Worm (Caenorhabditis elegans): Measurements from ENCODE around the gene C24D10.6.

C24D10.6 gene

ce11 chrIV:5160171-5160570 lies at the start of gene C24D10.6, which contains the start of gene C24D10.4:
Gene C24D10.6 (minus strand): TSS chrIV:5160248.
Gene C24D10.4 (plus strand): TSS chrIV:5160522.
- no peak for TF ChIP-seq flt-1 (GFP tag; IDR thresholded peaks at IDR 0.05)
- TF ChIP-seq ztf-23 (GFP tag; IDR thresholded peaks at IDR 0.05), result no peak
- TF ChIP-seq cog-1 (tag; optimal IDR thresholded peaks at IDR 0.05), result no peak
- TF ChIP-seq ztf-29 (GFP tag; IDR thresholded peaks at IDR 0.05), result no peak
- no peak for TF ChIP-seq med-1 (GFP tag; optimal IDR thresholded peaks at IDR 0.05; ENCODE audit: insufficient read depth)
- no peak for TF ChIP-seq T22C8.4 (GFP tag; IDR thresholded peaks at IDR 0.05)
- no peak for TF ChIP-seq tab-1 (GFP tag; IDR thresholded peaks at IDR 0.05)
- no peak for TF ChIP-seq klf-2 (GFP tag; conservative IDR thresholded peaks at IDR 0.05)
- TF ChIP-seq ref-1 (GFP tag; conservative IDR thresholded peaks at IDR 0.05), result no peak

DNA sequence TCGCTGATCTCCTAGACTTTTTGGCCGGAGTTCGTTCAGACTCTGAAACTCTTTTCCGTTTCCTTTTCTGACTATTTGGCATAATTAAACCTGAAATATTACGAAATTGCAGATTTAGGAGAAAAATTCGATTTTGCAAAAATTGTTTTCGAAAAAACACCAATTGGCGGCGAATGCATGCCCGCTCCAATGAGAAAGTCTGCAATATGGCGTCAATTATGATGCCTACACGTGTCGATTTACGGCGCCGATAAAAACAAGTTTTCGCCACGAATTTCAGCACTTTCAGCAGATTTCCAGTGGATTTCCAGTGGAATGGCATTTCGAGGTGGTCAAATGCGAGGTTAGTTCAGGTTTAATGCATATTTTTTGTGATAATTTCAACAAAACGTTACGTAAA lies 49.3 kb upstream of the C24D10.6 start, which contains the start of the genes Y59E9AL.36 and nbet-1:
Y59E9AL.36 (minus strand) TSS at position 92 of the 400 bp plus-strand sequence.
nbet-1 (plus strand) TSS at position 112 of the 400 bp plus-strand sequence.
- TF ChIP-seq ref-1 (GFP tag; conservative IDR thresholded peaks at IDR 0.05), result no peak
- TF ChIP-seq tab-1 (GFP tag; IDR thresholded peaks at IDR 0.05), result no peak
- peak; percentile 39 for TF ChIP-seq cog-1 (tag; optimal IDR thresholded peaks at IDR 0.05)

DNA sequence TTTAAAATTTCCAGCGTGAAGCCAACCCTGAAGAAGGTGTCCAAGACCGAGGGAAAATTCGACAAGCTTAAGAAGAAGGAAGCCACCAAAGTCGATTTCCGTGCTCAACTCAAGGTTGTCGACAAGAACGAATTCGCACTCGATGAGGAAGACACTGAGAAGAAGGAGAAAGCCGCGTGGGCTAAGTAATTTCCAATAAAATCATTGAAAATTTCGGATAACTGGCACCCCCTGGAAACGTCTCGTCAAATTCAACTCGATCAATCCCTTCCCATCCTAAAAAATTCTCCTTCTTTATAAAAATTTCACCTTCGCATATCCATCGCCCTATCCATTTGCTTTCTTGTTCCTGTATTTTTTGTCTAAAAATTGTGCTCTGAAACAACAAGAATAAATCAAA lies 46.7 kb upstream of the C24D10.6 start:
- no peak for TF ChIP-seq ref-1 (GFP tag; conservative IDR thresholded peaks at IDR 0.05)
- TF ChIP-seq klf-2 (GFP tag; conservative IDR thresholded peaks at IDR 0.05), result no peak
- no peak for TF ChIP-seq ztf-23 (GFP tag; IDR thresholded peaks at IDR 0.05)
- no peak for TF ChIP-seq T22C8.4 (GFP tag; IDR thresholded peaks at IDR 0.05)
- TF ChIP-seq flt-1 (GFP tag; IDR thresholded peaks at IDR 0.05), result no peak
- TF ChIP-seq ztf-29 (GFP tag; IDR thresholded peaks at IDR 0.05), result no peak
- no peak for TF ChIP-seq cog-1 (tag; optimal IDR thresholded peaks at IDR 0.05)
- no peak for TF ChIP-seq tab-1 (GFP tag; IDR thresholded peaks at IDR 0.05)
- no peak for TF ChIP-seq med-1 (GFP tag; optimal IDR thresholded peaks at IDR 0.05; ENCODE audit: insufficient read depth)

DNA sequence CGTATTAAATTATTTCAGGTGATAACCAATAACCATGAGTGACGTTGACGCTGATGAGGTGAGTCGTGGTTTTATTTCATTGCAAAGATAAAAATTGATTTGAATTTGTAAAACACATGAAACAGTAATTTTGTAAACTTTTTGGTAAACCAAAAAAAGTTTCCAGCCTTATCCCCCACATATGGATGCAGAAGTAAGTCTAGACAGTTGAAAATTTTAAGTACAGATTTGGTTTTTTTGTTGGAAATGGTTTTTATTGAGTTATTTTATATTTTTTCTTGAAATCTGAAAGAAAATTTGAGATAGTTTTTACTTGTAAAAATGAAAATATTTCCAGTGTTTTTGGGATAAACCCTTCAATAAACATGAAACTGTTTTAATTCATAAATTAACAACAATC lies 44.5 kb upstream of the C24D10.6 start, which contains the start of gene tni-4:
tni-4 (plus strand) TSS at position 19 of the 400 bp plus-strand sequence.
- no peak for TF ChIP-seq cog-1 (tag; optimal IDR thresholded peaks at IDR 0.05)
- TF ChIP-seq ztf-29 (GFP tag; IDR thresholded peaks at IDR 0.05), result no peak
- TF ChIP-seq T22C8.4 (GFP tag; IDR thresholded peaks at IDR 0.05), result no peak
- no peak for TF ChIP-seq ref-1 (GFP tag; conservative IDR thresholded peaks at IDR 0.05)

DNA sequence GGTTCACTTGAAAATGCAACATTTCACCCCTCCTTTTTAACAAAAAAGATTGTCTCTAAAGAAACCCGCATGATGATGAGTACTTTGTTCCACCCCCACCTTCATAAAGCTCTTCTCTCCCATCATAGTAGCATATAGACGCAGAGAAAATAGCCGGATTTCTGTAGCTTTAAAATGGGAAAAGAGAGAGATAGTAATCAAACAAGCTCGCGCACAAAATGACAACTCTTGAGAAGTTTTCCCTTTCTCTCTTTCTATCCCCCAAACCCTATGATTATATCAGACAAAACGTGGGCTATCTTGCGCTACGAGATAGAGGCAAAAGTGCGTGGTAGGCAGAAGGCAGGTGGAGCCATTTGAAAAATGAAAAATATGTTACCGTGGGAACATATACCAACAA lies 42.5 kb upstream of the C24D10.6 start:
- TF ChIP-seq ztf-23 (GFP tag; IDR thresholded peaks at IDR 0.05) (no peak), klf-2 (GFP tag; conservative IDR thresholded peaks at IDR 0.05) (no peak), ztf-29 (GFP tag; IDR thresholded peaks at IDR 0.05) (no peak), T22C8.4 (GFP tag; IDR thresholded peaks at IDR 0.05) (no peak), ref-1 (GFP tag; conservative IDR thresholded peaks at IDR 0.05) (no peak), med-1 (GFP tag; optimal IDR thresholded peaks at IDR 0.05; ENCODE audit: insufficient read depth) (no peak), tab-1 (GFP tag; IDR thresholded peaks at IDR 0.05) (no peak), cog-1 (tag; optimal IDR thresholded peaks at IDR 0.05) (no peak)

DNA sequence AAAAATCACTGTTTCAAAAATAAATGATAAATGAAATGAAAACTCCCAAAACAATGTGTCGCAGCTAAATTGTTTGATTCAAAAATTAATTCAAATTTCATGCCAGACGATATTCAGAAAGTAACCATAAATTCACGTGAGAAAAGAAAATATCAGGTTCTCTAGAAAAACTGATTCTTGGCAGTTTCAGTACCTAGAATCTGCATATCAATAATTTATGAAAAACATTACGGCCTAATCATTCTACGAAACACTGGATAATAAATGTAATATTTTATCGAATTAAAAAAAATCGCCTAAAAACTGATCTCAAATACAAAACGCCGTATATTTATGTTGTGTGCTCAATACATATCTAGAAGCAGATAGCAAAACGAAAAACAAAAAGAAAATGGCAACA lies 40.8 kb upstream of the C24D10.6 start:
- no peak for TF ChIP-seq klf-2 (GFP tag; conservative IDR thresholded peaks at IDR 0.05)
- no peak for TF ChIP-seq ref-1 (GFP tag; conservative IDR thresholded peaks at IDR 0.05)
- TF ChIP-seq ztf-23 (GFP tag; IDR thresholded peaks at IDR 0.05), result no peak
- TF ChIP-seq med-1 (GFP tag; optimal IDR thresholded peaks at IDR 0.05; ENCODE audit: insufficient read depth), result no peak
- TF ChIP-seq T22C8.4 (GFP tag; IDR thresholded peaks at IDR 0.05), result no peak
- TF ChIP-seq tab-1 (GFP tag; IDR thresholded peaks at IDR 0.05), result no peak
- TF ChIP-seq ztf-29 (GFP tag; IDR thresholded peaks at IDR 0.05), result no peak
- TF ChIP-seq cog-1 (tag; optimal IDR thresholded peaks at IDR 0.05), result no peak
- TF ChIP-seq flt-1 (GFP tag; IDR thresholded peaks at IDR 0.05), result no peak

DNA sequence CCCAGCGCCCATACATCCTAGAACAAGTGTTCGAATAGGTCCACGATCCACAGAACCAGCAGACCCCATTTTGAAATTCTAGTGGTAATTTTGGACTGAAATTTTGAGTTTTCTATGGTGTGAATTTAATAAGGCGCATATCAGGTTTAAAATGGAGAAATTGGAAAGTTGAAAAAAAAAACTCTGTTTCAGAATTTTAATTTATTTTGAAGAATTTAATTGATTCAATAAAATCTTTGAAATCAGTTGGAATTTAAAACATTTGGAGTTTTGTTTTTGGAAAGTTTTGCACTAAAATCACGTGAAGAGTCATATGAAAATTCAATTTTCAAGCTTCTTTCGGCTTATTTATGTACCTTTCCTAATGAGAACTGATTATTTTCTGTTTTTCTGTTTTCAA lies 35.5 kb upstream of the C24D10.6 start, which contains the start of gene gpa-18:
gpa-18 (minus strand) TSS at position 101 of the 400 bp plus-strand sequence.
- no peak for TF ChIP-seq ztf-23 (GFP tag; IDR thresholded peaks at IDR 0.05)
- no peak for TF ChIP-seq flt-1 (GFP tag; IDR thresholded peaks at IDR 0.05)
- TF ChIP-seq T22C8.4 (GFP tag; IDR thresholded peaks at IDR 0.05), result no peak
- TF ChIP-seq klf-2 (GFP tag; conservative IDR thresholded peaks at IDR 0.05), result no peak
- TF ChIP-seq ref-1 (GFP tag; conservative IDR thresholded peaks at IDR 0.05), result no peak
- TF ChIP-seq ztf-29 (GFP tag; IDR thresholded peaks at IDR 0.05), result no peak
- TF ChIP-seq cog-1 (tag; optimal IDR thresholded peaks at IDR 0.05), result no peak
- no peak for TF ChIP-seq tab-1 (GFP tag; IDR thresholded peaks at IDR 0.05)
- TF ChIP-seq med-1 (GFP tag; optimal IDR thresholded peaks at IDR 0.05; ENCODE audit: insufficient read depth), result no peak

DNA sequence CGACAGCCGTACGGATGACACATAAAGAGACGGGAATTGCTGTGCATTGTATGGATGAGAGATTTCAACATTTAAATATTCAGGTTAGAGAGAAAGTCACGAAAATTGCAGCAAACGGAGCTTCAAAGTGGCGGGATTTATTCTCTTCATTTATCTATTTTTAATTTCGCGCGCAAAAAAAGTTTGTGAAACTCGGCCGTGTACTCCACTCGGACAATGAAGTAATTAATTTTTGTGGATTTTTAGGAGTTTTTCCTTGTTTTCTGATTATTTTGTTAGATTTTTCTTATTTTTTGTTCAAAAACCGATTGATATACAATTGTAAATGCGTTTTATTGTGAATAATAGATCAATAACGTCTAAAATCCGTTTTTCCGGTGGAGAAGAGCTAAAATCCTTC lies 28.0 kb upstream of the C24D10.6 start:
- TF ChIP-seq cog-1 (tag; optimal IDR thresholded peaks at IDR 0.05), result no peak
- no peak for TF ChIP-seq flt-1 (GFP tag; IDR thresholded peaks at IDR 0.05)
- TF ChIP-seq T22C8.4 (GFP tag; IDR thresholded peaks at IDR 0.05), result no peak
- no peak for TF ChIP-seq ztf-29 (GFP tag; IDR thresholded peaks at IDR 0.05)
- TF ChIP-seq ztf-23 (GFP tag; IDR thresholded peaks at IDR 0.05), result no peak
- no peak for TF ChIP-seq med-1 (GFP tag; optimal IDR thresholded peaks at IDR 0.05; ENCODE audit: insufficient read depth)
- no peak for TF ChIP-seq klf-2 (GFP tag; conservative IDR thresholded peaks at IDR 0.05)
- no peak for TF ChIP-seq ref-1 (GFP tag; conservative IDR thresholded peaks at IDR 0.05)
- TF ChIP-seq tab-1 (GFP tag; IDR thresholded peaks at IDR 0.05), result no peak

DNA sequence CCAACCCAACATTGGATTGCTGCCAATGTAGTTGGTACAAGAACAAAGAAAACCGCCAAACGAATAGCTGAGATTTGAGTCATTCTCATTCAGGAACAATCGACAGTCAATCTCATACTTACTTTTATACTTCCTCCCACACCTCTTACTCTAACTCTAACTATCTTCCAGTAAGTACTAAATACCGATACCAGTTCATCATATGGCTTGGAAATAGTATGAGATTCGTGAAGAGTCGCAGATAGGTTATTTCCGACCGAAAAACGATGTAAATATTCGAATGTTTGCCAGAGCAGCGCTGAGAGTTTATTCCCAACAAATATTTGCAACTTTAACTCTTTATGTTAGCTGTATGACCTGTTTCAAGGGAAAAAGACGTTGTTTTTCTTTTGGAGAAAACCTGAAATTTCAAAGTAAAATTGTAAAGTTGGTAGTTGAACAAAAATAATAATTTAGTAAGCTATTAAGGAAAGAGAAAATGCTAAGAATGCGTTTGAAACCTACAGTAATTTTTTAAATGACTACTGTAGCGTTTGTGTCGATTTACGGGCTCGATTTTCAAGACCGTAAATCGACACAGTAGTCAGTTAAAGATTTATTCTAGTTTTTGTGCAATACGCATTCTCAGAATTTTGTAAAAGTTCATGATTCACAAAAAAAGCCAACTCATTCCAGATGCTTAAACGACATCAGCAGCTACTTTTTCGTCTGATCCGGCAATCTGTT lies 26.6 kb upstream of the C24D10.6 start, which contains the start of the genes W03F8.6 and mtrf-1L:
W03F8.6 (minus strand) TSS at position 101 of the 726 bp plus-strand sequence.
mtrf-1L (plus strand) TSS at position 676 of the 726 bp plus-strand sequence.
- TF ChIP-seq klf-2 (GFP tag; conservative IDR thresholded peaks at IDR 0.05) (no peak), flt-1 (GFP tag; IDR thresholded peaks at IDR 0.05) (no peak), ztf-29 (GFP tag; IDR thresholded peaks at IDR 0.05) (no peak), ref-1 (GFP tag; conservative IDR thresholded peaks at IDR 0.05) (no peak), cog-1 (tag; optimal IDR thresholded peaks at IDR 0.05) (no peak)

ce11 chrIV:5183755-5184166 lies 23.7 kb upstream of the C24D10.6 start, which contains the start of gene W03F8.4:
Gene W03F8.4 (plus strand): TSS chrIV:5184123.
- TF ChIP-seq klf-2 (GFP tag; conservative IDR thresholded peaks at IDR 0.05) (no peak), cog-1 (tag; optimal IDR thresholded peaks at IDR 0.05) (peak; percentile 87), med-1 (GFP tag; optimal IDR thresholded peaks at IDR 0.05; ENCODE audit: insufficient read depth) (peak; percentile 16), ztf-23 (GFP tag; IDR thresholded peaks at IDR 0.05) (peak; percentile 82; the same call in 1 of the 2 replicates), T22C8.4 (GFP tag; IDR thresholded peaks at IDR 0.05) (no peak), ref-1 (GFP tag; conservative IDR thresholded peaks at IDR 0.05) (0 out of 2 replicates have a peak, but pooled peaks have one; percentile 25), tab-1 (GFP tag; IDR thresholded peaks at IDR 0.05) (peak; percentile 70; the same call in 1 of the 2 replicates), flt-1 (GFP tag; IDR thresholded peaks at IDR 0.05) (peak; percentile 87), ztf-29 (GFP tag; IDR thresholded peaks at IDR 0.05) (no peak)

Measured in whole organism, midembryonic.